Fruit fly (Drosophila melanogaster): ENCODE results near the gene CG33673.

Gene CG33673

DNA sequence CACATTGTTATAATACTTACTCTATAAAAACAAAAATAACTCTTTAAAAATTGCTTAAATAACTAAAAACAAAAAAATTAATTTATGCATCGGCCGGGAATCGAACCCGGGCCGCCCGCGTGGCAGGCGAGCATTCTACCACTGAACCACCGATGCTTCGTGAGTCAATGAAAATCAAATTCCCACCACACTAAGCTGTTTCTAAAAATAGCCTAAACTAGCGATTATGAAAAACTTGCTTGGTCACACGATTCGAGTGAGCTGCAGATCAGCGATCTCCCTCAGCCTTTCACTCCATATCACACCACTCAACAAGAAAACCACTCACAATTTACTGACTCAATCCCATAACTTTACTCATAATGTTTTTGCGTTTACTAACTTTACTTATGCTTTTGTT lies 8.5 kb downstream of the CG33673 start (continued):
- no peak; the same call in 1 of the 2 replicates for TF ChIP-seq inv (GFP tag; IDR thresholded peaks at IDR 0.05; ENCODE audit: partially characterized antibody)
- no peak for TF ChIP-seq sqz (GFP tag; optimal IDR thresholded peaks at IDR 0.05)
- no peak for TF ChIP-seq stwl (tag; optimal IDR thresholded peaks at IDR 0.05)
- peak; percentile 69; the same call in 2 of the 3 replicates for TF ChIP-seq mld (GFP tag; IDR thresholded peaks at IDR 0.05; ENCODE audit: partially characterized antibody)
- peak; percentile 56; the same call in 2 of the 3 replicates for TF ChIP-seq vnd (GFP tag; IDR thresholded peaks at IDR 0.05; ENCODE audit: partially characterized antibody)
- TF ChIP-seq CG16815 (GFP tag; optimal IDR thresholded peaks at IDR 0.05) = no peak
- no peak for TF ChIP-seq Rx (GFP tag; IDR thresholded peaks at IDR 0.05)
- TF ChIP-seq HLH4C (GFP tag; IDR thresholded peaks at IDR 0.05; ENCODE audit: partially characterized antibody) = peak; percentile 43; the same call in 2 of the 3 replicates
- TF ChIP-seq CG18599 (GFP tag; optimal IDR thresholded peaks at IDR 0.05) = no peak
- peak; percentile 74 for TF ChIP-seq Bgb (GFP tag; IDR thresholded peaks at IDR 0.05; ENCODE audit: partially characterized antibody)
- peak; percentile 72; the same call in 2 of the 4 replicates for TF ChIP-seq chinmo (GFP tag; IDR thresholded peaks at IDR 0.05; ENCODE audit: partially characterized antibody)
- peak; percentile 53 for TF ChIP-seq CG34224 (GFP tag; IDR thresholded peaks at IDR 0.05; ENCODE audit: partially characterized antibody)
- TF ChIP-seq ind (GFP tag; optimal IDR thresholded peaks at IDR 0.05) = no peak
- peak; percentile 62 for TF ChIP-seq Scr (GFP tag; IDR thresholded peaks at IDR 0.05; ENCODE audit: partially characterized antibody)
- TF ChIP-seq Myb (GFP tag; optimal IDR thresholded peaks at IDR 0.05) = no peak
- TF ChIP-seq scrt (GFP tag; optimal IDR thresholded peaks at IDR 0.05) = no peak
- 0 out of 3 replicates have a peak, but pooled peaks have one; percentile 38 for TF ChIP-seq zen2 (GFP tag; IDR thresholded peaks at IDR 0.05; ENCODE audit: partially characterized antibody)
- no peak for TF ChIP-seq Rfx (GFP tag; IDR thresholded peaks at IDR 0.05)
- TF ChIP-seq Gug (GFP tag; IDR thresholded peaks at IDR 0.05) = no peak
- no peak for TF ChIP-seq Lhr (GFP tag; optimal IDR thresholded peaks at IDR 0.05)
- no peak for TF ChIP-seq CG18476 (GFP tag; optimal IDR thresholded peaks at IDR 0.05)
- no peak for TF ChIP-seq CG3163 (GFP tag; optimal IDR thresholded peaks at IDR 0.05)
- peak; percentile 97 for TF ChIP-seq Bdp1 (GFP tag; optimal IDR thresholded peaks at IDR 0.05)
- no peak for TF ChIP-seq nerfin-1 (tag; optimal IDR thresholded peaks at IDR 0.05)
- no peak for TF ChIP-seq CG14014 (GFP tag; IDR thresholded peaks at IDR 0.05)
- peak; percentile 97 for TF ChIP-seq z (GFP tag; IDR thresholded peaks at IDR 0.05)
- TF ChIP-seq CG12155 (GFP tag; optimal IDR thresholded peaks at IDR 0.05) = no peak
- TF ChIP-seq gsb-n (tag; optimal IDR thresholded peaks at IDR 0.05) = no peak
- 0 out of 2 replicates have a peak, but pooled peaks have one; percentile 50 for TF ChIP-seq CG42726 (GFP tag; IDR thresholded peaks at IDR 0.05; ENCODE audit: partially characterized antibody)
- no peak for TF ChIP-seq Hey (tag; optimal IDR thresholded peaks at IDR 0.05)
- no peak for TF ChIP-seq az2 (GFP tag; optimal IDR thresholded peaks at IDR 0.05)
- TF ChIP-seq gcm (GFP tag; optimal IDR thresholded peaks at IDR 0.05) = no peak
- peak; percentile 32 for TF ChIP-seq unc-4 (GFP tag; IDR thresholded peaks at IDR 0.05; ENCODE audit: partially characterized antibody)
- no peak for TF ChIP-seq CG17568 (GFP tag; optimal IDR thresholded peaks at IDR 0.05)
- TF ChIP-seq Dad (GFP tag; optimal IDR thresholded peaks at IDR 0.05) = no peak
- no peak for TF ChIP-seq CG2678 (tag; optimal IDR thresholded peaks at IDR 0.05)
- peak; percentile 84 for TF ChIP-seq Opbp (GFP tag; IDR thresholded peaks at IDR 0.05; ENCODE audit: partially characterized antibody)
- peak; percentile 58 for TF ChIP-seq sna (GFP tag; IDR thresholded peaks at IDR 0.05; ENCODE audit: partially characterized antibody)
- TF ChIP-seq CG32532 (GFP tag; IDR thresholded peaks at IDR 0.05) = no peak
- TF ChIP-seq tx (GFP tag; optimal IDR thresholded peaks at IDR 0.05) = no peak
- no peak for TF ChIP-seq sug (tag; optimal IDR thresholded peaks at IDR 0.05)
- no peak for TF ChIP-seq CG10209 (GFP tag; optimal IDR thresholded peaks at IDR 0.05)
- TF ChIP-seq CG2129 (GFP tag; IDR thresholded peaks at IDR 0.05; ENCODE audit: partially characterized antibody) = no peak
- TF ChIP-seq fd3F (GFP tag; optimal IDR thresholded peaks at IDR 0.05) = no peak
- TF ChIP-seq CG11093 (GFP tag; IDR thresholded peaks at IDR 0.05) = no peak
- peak; percentile 56 for TF ChIP-seq sens (GFP tag)
- TF ChIP-seq sr (GFP tag; IDR thresholded peaks at IDR 0.05) = no peak
- 0 out of 2 replicates have a peak, but pooled peaks have one; percentile 43 for TF ChIP-seq tna (GFP tag; IDR thresholded peaks at IDR 0.05; ENCODE audit: partially characterized antibody)
- peak; percentile 75 for TF ChIP-seq amos (GFP tag; IDR thresholded peaks at IDR 0.05; ENCODE audit: partially characterized antibody)
